Fruit fly (Drosophila melanogaster) Kc167 (cell line): ENCODE results near the gene CG31064.

Source experiments
- h ChIP-seq: fragments of >200 bp; optimal IDR thresholded peaks from 3 replicates; lab custom pipeline; 2018; ENCODE audit warnings: missing external identifiers
- psq ChIP-seq: fragments of >200 bp; optimal IDR thresholded peaks from 2 replicates; lab custom pipeline; 2017; ENCODE audit warnings: missing external identifiers

DNA sequence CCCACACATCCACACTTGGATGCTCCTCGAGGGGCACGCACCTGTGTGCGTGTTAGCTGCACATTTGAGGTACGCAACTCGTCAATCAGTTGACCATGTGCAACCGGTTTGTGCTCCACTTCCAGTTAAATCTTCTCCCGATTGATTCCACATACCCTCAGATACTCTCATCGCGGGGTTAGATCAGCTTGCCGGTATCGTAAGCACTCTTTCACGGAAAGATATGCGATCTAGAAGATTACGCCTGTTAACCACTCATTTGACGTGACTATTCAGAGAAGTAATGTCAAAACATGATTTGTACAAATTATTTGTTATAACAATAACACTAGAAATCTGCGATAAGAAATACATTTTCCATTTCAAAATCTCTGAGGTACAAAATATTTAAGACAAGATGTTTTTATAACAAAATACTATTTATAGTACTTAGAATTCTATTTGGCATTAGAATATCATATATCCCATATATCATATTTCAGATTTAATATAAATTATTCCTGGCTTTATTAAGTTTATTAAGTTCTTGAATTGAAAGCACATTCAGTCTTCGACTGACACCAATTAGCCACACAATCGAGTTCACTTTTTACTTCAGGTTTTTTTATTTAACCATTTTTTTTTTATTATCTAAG lies 17.9 kb downstream of the CG31064 start:
- no peak for TF ChIP-seq h
- no peak for TF ChIP-seq psq (lab: Kevin White, UChicago)
